Worm (Caenorhabditis elegans) whole organism, L1 larva: ENCODE results near the gene F09F7.5.
A peak's percentile ranks its signal among the peaks of the same experiment; 100 is the strongest.

Experiments
- alr-1 ChIP-seq: fragments of 200-800 bp; sonication (Bioruptor generic); optimal IDR thresholded peaks from 2 replicates; lab custom pipeline; 2018; ENCODE audit warnings: borderline replicate concordance, mild to moderate bottlenecking, missing genetic modification characterization, missing compliant biosample characterization
- ama-1 ChIP-seq: fragments of 150-350 bp; optimal IDR thresholded peaks from 2 replicates; lab custom pipeline; 2014
- blmp-1 ChIP-seq: fragments of 150-350 bp; optimal IDR thresholded peaks from 2 replicates; lab custom pipeline; 2014; ENCODE audit warnings: missing biosample characterization, missing genetic modification characterization
- ceh-63 ChIP-seq: fragments of 200-800 bp; sonication (Bioruptor generic); optimal IDR thresholded peaks from 2 replicates; lab custom pipeline; 2018; ENCODE audit warnings: mild to moderate bottlenecking, missing genetic modification characterization, missing compliant biosample characterization
- ces-1 ChIP-seq: fragments of 150-350 bp; optimal IDR thresholded peaks from 2 replicates; lab custom pipeline; 2014; ENCODE audit warnings: missing biosample characterization, missing genetic modification reagents, missing genetic modification characterization
- dsc-1 ChIP-seq: sonication (generic microtip); optimal IDR thresholded peaks from 2 replicates; lab custom pipeline; 2016; ENCODE audit warnings: mild to moderate bottlenecking, missing genetic modification characterization, missing compliant biosample characterization
- efl-1 ChIP-seq, 4 experiments: fragments of 150-350 bp; optimal IDR thresholded peaks in 3 of 4; peaks in 1 of 4; 1 replicate in 1 of 4; 2 replicates in 3 of 4; lab custom pipeline; 2014; ENCODE audit warnings: missing biosample characterization in 2 of 4, missing genetic modification characterization in 2 of 4, missing genetic modification reagents in 2 of 4
- egl-13 ChIP-seq: sonication (generic microtip); optimal IDR thresholded peaks from 2 replicates; lab custom pipeline; 2016; ENCODE audit warnings: missing genotype, missing genetic modification reagents, missing genetic modification characterization, missing compliant biosample characterization
- egl-27 ChIP-seq, 2 experiments: fragments of 150-350 bp in 1 of 2; sonication (generic microtip); optimal IDR thresholded peaks; 3 replicates each; lab custom pipeline; 2017 to 2018; ENCODE audit warnings: missing biosample characterization in 2 of 2, missing genetic modification characterization in 2 of 2, missing genetic modification reagents in 2 of 2
- fkh-4 ChIP-seq: sonication (generic microtip); optimal IDR thresholded peaks from 2 replicates; lab custom pipeline; 2016; ENCODE audit warnings: missing compliant biosample characterization, missing genetic modification characterization, borderline replicate concordance
- fkh-8 ChIP-seq: sonication (generic microtip); optimal IDR thresholded peaks from 2 replicates; lab custom pipeline; 2016; ENCODE audit warnings: mild to moderate bottlenecking, missing genetic modification characterization, missing compliant biosample characterization
- fos-1 ChIP-seq: fragments of 150-350 bp; optimal IDR thresholded peaks from 2 replicates; lab custom pipeline; 2014; ENCODE audit warnings: missing biosample characterization, missing genetic modification characterization
- hlh-17 ChIP-seq: fragments of 200-800 bp; sonication (Bioruptor generic); optimal IDR thresholded peaks from 2 replicates; lab custom pipeline; 2018; ENCODE audit warnings: missing genetic modification characterization, mild to moderate bottlenecking, missing compliant biosample characterization, moderate library complexity, borderline replicate concordance
- hlh-4 ChIP-seq: sonication (generic microtip); optimal IDR thresholded peaks from 2 replicates; lab custom pipeline; 2016; ENCODE audit warnings: mild to moderate bottlenecking, missing genetic modification characterization, missing compliant biosample characterization
- irx-1 ChIP-seq: sonication (generic microtip); optimal IDR thresholded peaks from 2 replicates; lab custom pipeline; 2016; ENCODE audit warnings: missing genetic modification characterization, missing compliant biosample characterization
- jun-1 ChIP-seq: fragments of 150-350 bp; optimal IDR thresholded peaks from 2 replicates; lab custom pipeline; 2014; ENCODE audit warnings: missing biosample characterization, missing genetic modification reagents, missing genetic modification characterization
- lin-13 ChIP-seq: fragments of 150-350 bp; optimal IDR thresholded peaks from 2 replicates; lab custom pipeline; 2014; ENCODE audit warnings: missing biosample characterization, missing genetic modification reagents, missing genetic modification characterization
- lin-14 ChIP-seq: fragments of 200-800 bp; sonication (Bioruptor generic); optimal IDR thresholded peaks from 2 replicates; lab custom pipeline; 2018; ENCODE audit warnings: mild to moderate bottlenecking, missing genetic modification characterization, moderate library complexity, missing compliant biosample characterization
- lin-15B ChIP-seq: fragments of 150-350 bp; sonication (generic microtip); optimal IDR thresholded peaks from 3 replicates; lab custom pipeline; 2014; ENCODE audit warnings: missing biosample characterization, missing genetic modification characterization
- lin-35 ChIP-seq, 2 experiments: fragments of 150-350 bp; optimal IDR thresholded peaks; 2 replicates each; lab custom pipeline; 2014; ENCODE audit warnings: missing biosample characterization in 2 of 2, missing genetic modification characterization in 2 of 2, missing genetic modification reagents in 2 of 2
- lir-3 ChIP-seq: sonication (generic microtip); optimal IDR thresholded peaks from 2 replicates; lab custom pipeline; 2016; ENCODE audit warnings: mild to moderate bottlenecking, missing genetic modification characterization, moderate library complexity, missing compliant biosample characterization; ENCODE audit not compliant: poor library complexity
- lsy-2 ChIP-seq, 2 experiments: fragments of 150-350 bp; optimal IDR thresholded peaks; 2 replicates each; lab custom pipeline; 2014; ENCODE audit warnings: missing biosample characterization in 2 of 2, missing genetic modification characterization in 2 of 2
- nhr-12 ChIP-seq: sonication (generic microtip); optimal IDR thresholded peaks from 2 replicates; lab custom pipeline; 2017; ENCODE audit warnings: missing biosample characterization, missing genetic modification characterization
- nhr-20 ChIP-seq: sonication (generic microtip); optimal IDR thresholded peaks from 2 replicates; lab custom pipeline; 2016; ENCODE audit warnings: mild to moderate bottlenecking, missing genetic modification characterization, missing compliant biosample characterization
- nhr-71 ChIP-seq: sonication (generic microtip); optimal IDR thresholded peaks from 2 replicates; lab custom pipeline; 2016; ENCODE audit warnings: mild to moderate bottlenecking, missing genetic modification characterization, moderate library complexity, missing compliant biosample characterization
- nhr-76 ChIP-seq: sonication (generic microtip); optimal IDR thresholded peaks from 2 replicates; lab custom pipeline; 2017; ENCODE audit warnings: missing biosample characterization, missing genetic modification characterization
- nhr-84 ChIP-seq: sonication (generic microtip); optimal IDR thresholded peaks from 2 replicates; lab custom pipeline; 2017; ENCODE audit warnings: missing biosample characterization, missing genetic modification characterization
- nhr-85 ChIP-seq: sonication (generic microtip); peaks from one replicate; lab custom pipeline; 2016; ENCODE audit warnings: missing genetic modification characterization, inconsistent platforms, missing compliant biosample characterization
- pqm-1 ChIP-seq: sonication (generic microtip); optimal IDR thresholded peaks from 3 replicates; lab custom pipeline; 2017; ENCODE audit warnings: missing biosample characterization, missing genetic modification characterization
- skn-1 ChIP-seq: fragments of 150-350 bp; optimal IDR thresholded peaks from 2 replicates; lab custom pipeline; 2014; ENCODE audit warnings: missing biosample characterization, missing genetic modification characterization
- snpc-4 ChIP-seq: fragments of 150-350 bp; optimal IDR thresholded peaks from 2 replicates; lab custom pipeline; 2014; ENCODE audit warnings: missing biosample characterization, missing genetic modification characterization
- swsn-7 ChIP-seq: sonication (generic microtip); optimal IDR thresholded peaks from 2 replicates; lab custom pipeline; 2016; ENCODE audit warnings: missing genetic modification characterization, missing compliant biosample characterization
- tlp-1 ChIP-seq: fragments of 150-350 bp; optimal IDR thresholded peaks from 2 replicates; lab custom pipeline; 2014; ENCODE audit warnings: missing biosample characterization, missing genetic modification characterization
- vab-15 ChIP-seq: sonication (generic microtip); optimal IDR thresholded peaks from 2 replicates; lab custom pipeline; 2017; ENCODE audit warnings: missing genotype, mild to moderate bottlenecking, missing genetic modification characterization, missing compliant biosample characterization
- xbp-1 ChIP-seq: sonication (generic microtip); optimal IDR thresholded peaks from 2 replicates; lab custom pipeline; 2016; ENCODE audit warnings: missing genetic modification characterization, missing compliant biosample characterization
- zag-1 ChIP-seq: fragments of 150-350 bp; optimal IDR thresholded peaks from 2 replicates; lab custom pipeline; 2014; ENCODE audit warnings: missing biosample characterization, missing genetic modification characterization
- zip-4 ChIP-seq: fragments of 200-800 bp; sonication (Bioruptor generic); optimal IDR thresholded peaks from 2 replicates; lab custom pipeline; 2018; ENCODE audit warnings: mild to moderate bottlenecking, missing genetic modification characterization, moderate library complexity, missing compliant biosample characterization
- ztf-4 ChIP-seq: fragments of 150-350 bp; optimal IDR thresholded peaks from 2 replicates; lab custom pipeline; 2014; ENCODE audit warnings: missing biosample characterization, missing genetic modification characterization

F09F7.5 gene

DNA sequence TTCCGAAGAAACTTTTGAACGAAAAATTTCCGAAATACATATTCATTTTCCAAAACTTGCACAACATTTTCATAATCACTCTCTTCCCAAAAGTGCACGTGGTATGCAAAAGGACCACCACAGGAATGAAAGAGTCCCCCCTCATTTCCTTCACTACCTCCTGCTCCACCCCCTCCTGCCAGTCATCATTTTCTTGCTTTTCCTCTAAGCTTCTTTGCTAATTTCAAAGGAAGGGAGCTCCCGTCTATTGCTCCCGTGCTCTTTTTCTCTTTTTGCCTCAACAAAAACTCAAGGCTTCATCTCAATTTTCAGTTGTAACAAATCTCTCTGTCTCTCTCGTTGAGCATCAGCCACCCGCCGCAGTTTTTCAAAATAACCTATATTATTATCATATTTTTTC, 26.0 kb downstream of the F09F7.5 start (continued):
- no peak for TF ChIP-seq hlh-4 (tag; lab: Kevin White, UChicago)
- TF ChIP-seq skn-1 (tag; lab: Kevin White, UChicago), result peak; percentile 9
- no peak for TF ChIP-seq swsn-7 (tag; lab: Kevin White, UChicago)
- no peak for TF ChIP-seq vab-15 (tag; lab: Kevin White, UChicago)
- TF ChIP-seq lin-14 (GFP tag; lab: Kevin White, UChicago), result peak; percentile 65
- TF ChIP-seq lin-13 (GFP tag; lab: Kevin White, UChicago), result no peak
- no peak for TF ChIP-seq fkh-4 (tag; lab: Kevin White, UChicago)

DNA sequence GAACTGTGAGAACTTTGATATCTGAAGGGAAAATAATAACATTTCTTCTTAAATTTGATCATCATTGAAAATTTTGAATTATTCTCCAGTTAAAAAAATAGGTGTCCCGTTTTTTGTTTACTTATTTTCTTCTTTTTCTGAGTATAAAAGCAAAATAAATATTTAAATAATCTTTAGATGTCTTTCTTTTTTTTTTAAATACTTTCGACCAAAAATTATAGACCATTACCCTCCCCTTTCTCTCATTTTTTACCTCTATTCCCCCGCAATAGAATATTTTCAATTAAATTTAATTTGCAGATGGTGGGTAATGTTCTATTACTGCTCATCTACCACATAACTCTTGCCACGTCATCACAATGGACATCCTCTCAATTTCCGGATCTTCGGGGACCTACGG, 26.9 kb downstream of the F09F7.5 start, which contains the start of gene molo-1:
Gene molo-1, plus strand, starts transcription at position 301 of the 400 bp plus-strand sequence.
- TF ChIP-seq irx-1 (tag; lab: Kevin White, UChicago), result no peak
- TF ChIP-seq lin-14 (GFP tag; lab: Kevin White, UChicago), result no peak
- no peak for TF ChIP-seq ztf-4 (tag; lab: Kevin White, UChicago)
- TF ChIP-seq fos-1 (tag; lab: Kevin White, UChicago), result no peak
- no peak for TF ChIP-seq vab-15 (tag; lab: Kevin White, UChicago)
- no peak for TF ChIP-seq nhr-20 (tag; lab: Kevin White, UChicago)
- no peak for TF ChIP-seq nhr-84 (tag; lab: Kevin White, UChicago)
- TF ChIP-seq pqm-1 (tag; lab: Kevin White, UChicago), result no peak

DNA sequence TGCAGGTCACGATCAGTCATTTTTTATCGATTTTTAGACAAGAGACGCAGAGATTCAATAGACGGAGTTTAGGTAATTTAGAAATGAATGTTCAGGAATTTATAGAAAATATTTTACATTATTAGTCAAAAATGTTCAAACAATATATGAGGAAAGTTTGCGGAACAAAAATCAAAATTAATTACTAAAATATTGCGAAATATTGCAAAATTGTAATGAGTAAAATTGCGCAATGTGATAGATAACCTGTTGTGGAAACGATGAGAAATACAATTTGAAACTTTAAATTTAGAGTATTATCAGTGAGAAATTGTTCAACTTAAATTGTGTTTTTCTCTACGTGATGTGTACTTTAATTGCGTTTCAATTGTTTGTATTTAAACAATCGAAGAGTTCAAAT, 34.3 kb downstream of the F09F7.5 start, which contains the start of gene F56D2.5:
Gene F56D2.5, minus strand, starts transcription at position 371 of the 400 bp plus-strand sequence.
- TF ChIP-seq jun-1 (tag; lab: Kevin White, UChicago) (no peak), nhr-76 (no peak), alr-1 (no peak), lir-3 (tag; lab: Kevin White, UChicago) (no peak), ces-1 (GFP tag; lab: Kevin White, UChicago) (no peak), egl-27 (tag; optimal IDR thresholded peaks at IDR 0.05; lab: Kevin White, UChicago) (no peak), nhr-12 (no peak), nhr-20 (tag; lab: Kevin White, UChicago) (no peak), lin-14 (GFP tag; lab: Kevin White, UChicago) (no peak), fkh-4 (tag; lab: Kevin White, UChicago) (no peak), lin-15B (tag; lab: Kevin White, UChicago) (no peak), hlh-17 (no peak), ama-1 (lab: Kevin White, UChicago) (no peak), egl-13 (tag; lab: Kevin White, UChicago) (no peak), nhr-85 (tag; lab: Kevin White, UChicago) (no peak), blmp-1 (tag; lab: Kevin White, UChicago) (no peak), nhr-84 (tag; lab: Kevin White, UChicago) (no peak), vab-15 (tag; lab: Kevin White, UChicago) (no peak), nhr-71 (no peak), ceh-63 (no peak), lin-35 (GFP tag; optimal IDR thresholded peaks at IDR 0.05; lab: Kevin White, UChicago) (no peak), lsy-2 (tag; optimal IDR thresholded peaks at IDR 0.05; lab: Kevin White, UChicago) (peak in 1 of 2 experiments; percentile 32), skn-1 (tag; lab: Kevin White, UChicago) (peak; percentile 69), zip-4 (GFP tag; lab: Kevin White, UChicago) (peak; percentile 90), snpc-4 (tag; lab: Kevin White, UChicago) (no peak), tlp-1 (no peak), efl-1 (optimal IDR thresholded peaks at IDR 0.05; lab: Kevin White, UChicago) (peak in 1 of 2 experiments; percentile 6), efl-1 (GFP tag; optimal IDR thresholded peaks at IDR 0.05 in 1 of 2; lab: Kevin White, UChicago) (no peak), zag-1 (no peak)

DNA sequence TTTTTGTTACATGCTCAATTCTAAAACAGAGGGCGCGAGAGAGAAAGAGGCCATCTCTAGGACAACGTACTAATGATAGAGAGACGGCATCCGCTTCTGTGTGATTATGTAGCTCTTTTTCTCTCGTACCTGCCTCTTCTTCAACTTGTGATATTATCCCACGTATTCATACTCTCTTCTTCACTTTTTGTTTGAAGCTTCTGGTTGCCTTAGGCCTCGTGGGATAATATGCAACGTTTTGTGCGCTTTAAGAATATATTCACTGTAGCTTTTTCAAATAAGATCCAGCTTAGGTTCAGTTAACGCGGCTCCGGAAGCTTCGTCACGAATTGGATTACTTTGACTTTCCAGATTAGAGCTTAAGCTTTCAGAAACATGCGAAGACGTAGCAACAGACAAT, 36.0 kb downstream of the F09F7.5 start, which contains the start of the genes F56D2.8 and uev-2:
Gene F56D2.8, minus strand, starts transcription at position 101 of the 400 bp plus-strand sequence.
Gene uev-2, plus strand, starts transcription at position 360 of the 400 bp plus-strand sequence.
- peak; percentile 57 for TF ChIP-seq fkh-8 (tag; lab: Kevin White, UChicago)
- peak; percentile 25 for TF ChIP-seq dsc-1
- no peak for TF ChIP-seq xbp-1 (tag; lab: Kevin White, UChicago)
